Fruit fly (Drosophila melanogaster) whole organism, larva: ENCODE measurements around the gene ppk28.

Experiments
- noc ChIP-seq: fragments of 200-800 bp; sonication (Bioruptor generic); optimal IDR thresholded peaks from 3 replicates; lab custom pipeline; 2019; ENCODE audit warnings: missing biosample characterization, mild to moderate bottlenecking, missing genetic modification characterization, moderate library complexity

ppk28 gene

DNA sequence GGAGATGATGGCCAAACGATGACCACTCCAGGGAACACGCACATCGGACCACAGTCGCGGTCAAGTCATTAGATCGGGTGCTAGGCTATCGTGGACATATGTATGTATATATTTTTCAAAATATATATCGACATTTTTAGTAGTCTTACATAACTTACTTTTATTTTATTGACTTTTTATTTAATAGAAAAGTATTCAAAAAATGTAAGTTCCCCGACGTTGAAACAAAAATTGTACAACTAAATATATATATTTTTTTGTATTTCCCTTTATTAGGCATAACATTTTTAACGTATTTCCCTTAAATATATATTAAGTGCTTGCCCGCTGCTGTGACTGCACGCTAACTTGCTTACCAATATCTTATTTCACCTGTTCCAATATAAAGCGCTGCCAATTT is 9.3 kb downstream of the ppk28 start:
- no peak for TF ChIP-seq noc (tag; lab: Kevin White, UChicago)

DNA sequence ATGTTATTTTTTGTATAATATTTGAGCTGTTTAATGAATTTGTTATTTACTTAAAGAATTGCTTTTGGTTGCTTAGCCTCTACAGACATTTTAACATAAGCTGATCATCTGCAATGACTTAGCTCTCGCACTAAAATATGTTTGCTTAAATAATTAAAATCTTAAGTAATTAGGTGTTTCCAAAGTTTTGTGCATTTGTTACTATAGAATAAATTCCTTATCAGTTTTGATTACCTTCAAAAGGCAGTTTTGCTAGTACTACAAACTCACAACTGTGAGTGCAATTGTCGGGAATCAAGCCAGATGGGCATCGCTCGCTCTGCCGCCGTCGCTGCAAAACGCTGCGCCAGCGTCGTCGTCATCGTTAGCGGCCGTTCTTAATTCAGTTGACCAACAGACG is 10.6 kb downstream of the ppk28 start:
- no peak for TF ChIP-seq noc (tag; lab: Kevin White, UChicago)

DNA sequence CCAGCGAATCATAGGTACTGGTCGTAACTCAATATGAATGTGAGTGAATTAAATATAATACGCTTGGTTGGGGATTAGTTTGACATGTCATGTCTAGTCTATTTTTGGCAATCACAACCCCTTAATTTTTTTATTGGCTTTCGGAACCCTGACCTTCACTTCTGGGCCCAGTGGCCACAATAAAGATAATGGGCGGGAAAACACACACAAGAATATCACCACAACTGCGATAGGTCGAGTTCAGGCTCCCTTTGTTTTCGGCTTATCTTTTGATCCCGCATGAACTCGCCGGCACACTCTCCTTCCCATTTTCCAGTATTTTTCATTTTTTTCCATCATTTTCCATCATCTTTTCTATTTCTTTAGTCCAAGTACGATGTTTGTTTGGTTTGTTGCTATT is 12.3 kb downstream of the ppk28 start:
- no peak for TF ChIP-seq noc (tag; lab: Kevin White, UChicago)

DNA sequence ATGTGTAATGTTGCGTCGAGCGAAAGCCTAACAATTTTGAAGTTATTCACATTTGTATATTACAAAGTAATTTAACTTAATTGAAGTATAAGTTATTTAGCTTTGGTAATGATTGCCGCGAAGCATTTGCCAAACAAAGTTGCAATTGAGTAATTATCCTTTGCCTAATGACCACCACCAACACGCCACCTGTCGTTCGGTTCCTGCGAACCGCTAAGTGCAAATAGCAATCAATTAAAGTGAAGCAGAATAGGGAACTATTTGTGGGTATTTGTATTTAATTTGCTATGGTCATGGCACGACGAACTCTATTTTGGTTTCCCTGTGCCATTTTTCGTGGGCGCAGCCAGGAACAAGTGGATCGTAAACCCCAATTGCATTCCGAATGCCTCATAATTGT is 14.8 kb downstream of the ppk28 start:
- TF ChIP-seq noc (tag; lab: Kevin White, UChicago), result no peak

DNA sequence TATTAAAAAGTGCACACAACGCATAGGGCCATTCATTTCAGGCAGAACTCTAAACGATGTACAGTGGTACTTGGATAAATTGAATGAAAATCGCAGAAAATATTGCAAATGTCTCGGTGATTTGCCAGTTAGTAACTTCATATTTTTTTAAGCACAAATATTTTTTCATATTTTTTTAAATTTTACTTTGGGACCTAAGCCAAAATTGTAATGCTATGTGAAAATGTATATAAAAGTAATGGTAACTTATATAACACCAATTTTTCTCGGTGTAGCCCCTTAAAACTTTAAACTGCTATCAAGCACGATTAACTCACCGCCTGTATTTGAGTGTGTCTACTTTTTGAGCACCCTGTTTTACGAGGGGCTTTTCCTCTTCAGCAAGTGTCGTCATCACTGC is 15.3 kb downstream of the ppk28 start:
- no peak for TF ChIP-seq noc (tag; lab: Kevin White, UChicago)

DNA sequence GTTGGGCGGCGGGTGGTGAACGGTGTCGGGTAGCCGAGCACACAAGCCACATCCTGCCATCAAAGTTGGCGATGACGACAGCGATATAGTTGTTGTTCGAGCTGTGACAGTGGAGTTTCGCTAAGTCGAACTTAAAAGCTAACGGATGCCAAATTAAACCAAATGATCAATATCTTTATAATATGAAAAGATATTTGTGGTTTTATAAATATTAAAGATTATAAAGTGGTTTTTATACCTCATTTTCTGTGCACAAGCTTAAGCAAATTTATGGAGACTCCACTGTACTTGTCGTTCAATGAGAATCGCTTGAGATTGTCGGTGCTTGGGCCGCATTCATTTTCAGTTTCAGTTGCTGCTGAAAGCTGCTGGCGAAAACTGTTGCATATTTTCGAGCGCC is 16.2 kb downstream of the ppk28 start:
- peak; percentile 22 for TF ChIP-seq noc (tag; lab: Kevin White, UChicago)

DNA sequence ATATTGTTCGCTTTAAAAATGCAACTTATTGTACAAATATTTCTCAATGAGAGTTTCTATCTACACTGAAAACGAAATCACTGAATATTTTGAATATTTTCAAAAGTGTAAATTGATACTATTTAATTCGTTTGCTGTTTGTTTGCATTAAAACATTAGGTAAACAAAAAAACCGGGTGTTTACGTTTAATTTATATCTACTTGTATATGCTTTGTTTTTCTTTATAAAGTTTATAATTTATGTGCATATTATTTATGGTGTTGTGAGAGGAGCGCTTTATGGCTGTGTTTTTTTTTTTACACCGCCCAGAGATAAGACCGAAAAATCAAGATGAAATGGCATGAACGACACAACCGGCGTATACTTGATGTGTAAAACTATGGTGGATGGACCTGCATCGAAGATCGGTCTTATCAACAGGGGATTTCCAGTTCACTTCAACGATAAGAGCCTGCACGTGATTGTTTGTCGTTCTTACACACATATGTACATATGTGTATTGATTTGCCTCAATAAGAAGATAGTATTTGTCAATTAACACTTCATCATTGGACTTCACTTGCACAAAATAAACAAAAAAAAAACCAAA is 23.7 kb downstream of the ppk28 start:
- peak; percentile 43 for TF ChIP-seq noc (tag; lab: Kevin White, UChicago)

DNA sequence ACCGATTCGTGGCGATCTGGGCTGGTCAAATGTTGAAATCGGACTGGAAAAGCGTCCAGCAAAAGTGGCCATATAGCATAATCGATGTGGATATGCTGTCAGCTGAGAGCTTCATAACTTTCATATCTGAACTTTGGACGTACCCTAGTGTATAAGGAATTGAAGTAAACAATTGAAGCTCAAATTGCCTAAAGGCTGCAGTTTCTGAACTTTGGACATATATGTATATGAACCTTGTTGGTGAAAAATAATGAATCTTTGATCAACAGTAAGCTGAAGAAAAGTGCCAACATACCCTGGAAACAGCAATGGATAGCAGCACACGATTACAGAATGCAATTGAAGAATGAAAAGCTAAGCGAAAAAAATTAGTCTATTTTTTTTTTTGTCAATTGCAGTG is 24.2 kb downstream of the ppk28 start:
- TF ChIP-seq noc (tag; lab: Kevin White, UChicago), result no peak

DNA sequence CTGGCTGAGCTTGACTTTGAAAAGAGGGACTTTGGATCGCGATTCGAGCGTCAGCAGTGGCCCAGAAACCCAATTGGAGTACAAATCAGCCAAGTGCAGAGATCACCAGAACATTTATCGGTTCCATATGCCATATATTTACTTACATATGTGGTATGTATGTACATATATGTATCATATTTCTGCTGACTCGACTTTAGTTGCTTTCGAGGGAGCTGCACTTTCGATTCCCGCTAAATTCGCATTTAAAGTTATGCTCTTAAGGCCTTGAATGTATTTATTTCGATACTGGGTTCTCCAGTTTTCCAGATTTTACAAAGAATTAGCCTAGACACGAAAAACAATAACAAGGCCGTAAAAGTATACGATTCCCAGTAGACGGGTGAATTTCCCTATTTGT is 26.0 kb downstream of the ppk28 start:
- TF ChIP-seq noc (tag; lab: Kevin White, UChicago), result no peak

DNA sequence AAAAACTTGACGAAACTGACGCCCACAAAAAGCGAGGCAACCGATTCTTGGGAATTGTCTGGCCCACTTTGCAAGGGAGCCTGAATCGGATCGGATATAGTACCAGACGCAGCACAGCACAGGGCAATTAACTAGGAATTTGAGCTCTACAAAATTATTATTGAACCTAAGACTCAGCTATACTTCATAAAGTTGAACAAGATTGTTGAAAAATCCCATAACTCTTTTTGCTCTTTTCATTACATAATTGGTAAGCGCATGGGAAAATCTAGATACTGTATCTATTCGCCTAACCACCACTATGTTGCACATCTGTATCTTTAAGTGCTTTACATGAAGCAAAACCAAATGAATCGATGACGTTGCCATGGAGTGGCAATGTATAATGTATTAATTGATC is 27.2 kb downstream of the ppk28 start:
- no peak for TF ChIP-seq noc (tag; lab: Kevin White, UChicago)

DNA sequence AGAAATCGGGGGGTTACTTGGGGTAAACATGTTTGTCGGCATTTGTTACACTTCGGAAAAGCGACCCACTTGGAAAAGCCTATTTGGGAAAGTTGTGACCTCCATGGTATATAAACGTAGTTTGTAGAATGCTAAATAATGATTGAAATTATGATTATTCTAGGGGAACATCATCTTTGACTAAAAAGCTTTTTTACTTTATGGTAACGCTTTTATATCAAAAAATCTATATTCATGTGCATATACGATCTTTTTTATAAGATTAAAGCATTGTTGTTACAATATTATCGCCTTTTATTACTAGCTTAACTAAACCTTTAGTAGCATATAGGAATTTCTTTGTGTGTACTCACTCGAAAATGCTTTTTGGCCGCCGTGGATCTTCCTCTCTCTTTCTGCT is 28.4 kb downstream of the ppk28 start:
- TF ChIP-seq noc (tag; lab: Kevin White, UChicago), result no peak

DNA sequence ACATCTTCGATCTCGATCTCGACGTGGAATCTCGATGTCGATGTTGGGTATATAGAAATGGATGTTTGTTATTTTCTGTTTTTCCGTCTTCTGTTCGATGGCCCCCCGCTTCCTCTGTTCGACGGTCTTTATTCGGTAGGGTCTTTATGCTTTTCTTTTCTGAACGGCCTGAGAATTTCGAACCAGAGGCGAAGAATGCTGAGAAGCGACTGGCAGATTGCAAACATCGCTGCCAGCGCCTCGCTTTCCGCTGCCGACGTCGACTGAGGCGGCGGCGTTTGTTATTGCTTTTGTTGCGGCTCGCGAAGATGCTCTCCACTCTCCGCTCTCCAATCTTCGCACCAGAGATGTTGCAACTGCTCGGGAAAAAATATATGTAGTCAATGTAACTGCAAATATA is 29.4 kb downstream of the ppk28 start, which contains the start of the genes CG13004 and CG46306:
Gene CG13004 (minus strand): TSS at position 217 of the 400 bp plus-strand sequence.
Gene CG46306 (minus strand): TSS at position 217 of the 400 bp plus-strand sequence.
- no peak for TF ChIP-seq noc (tag; lab: Kevin White, UChicago)

DNA sequence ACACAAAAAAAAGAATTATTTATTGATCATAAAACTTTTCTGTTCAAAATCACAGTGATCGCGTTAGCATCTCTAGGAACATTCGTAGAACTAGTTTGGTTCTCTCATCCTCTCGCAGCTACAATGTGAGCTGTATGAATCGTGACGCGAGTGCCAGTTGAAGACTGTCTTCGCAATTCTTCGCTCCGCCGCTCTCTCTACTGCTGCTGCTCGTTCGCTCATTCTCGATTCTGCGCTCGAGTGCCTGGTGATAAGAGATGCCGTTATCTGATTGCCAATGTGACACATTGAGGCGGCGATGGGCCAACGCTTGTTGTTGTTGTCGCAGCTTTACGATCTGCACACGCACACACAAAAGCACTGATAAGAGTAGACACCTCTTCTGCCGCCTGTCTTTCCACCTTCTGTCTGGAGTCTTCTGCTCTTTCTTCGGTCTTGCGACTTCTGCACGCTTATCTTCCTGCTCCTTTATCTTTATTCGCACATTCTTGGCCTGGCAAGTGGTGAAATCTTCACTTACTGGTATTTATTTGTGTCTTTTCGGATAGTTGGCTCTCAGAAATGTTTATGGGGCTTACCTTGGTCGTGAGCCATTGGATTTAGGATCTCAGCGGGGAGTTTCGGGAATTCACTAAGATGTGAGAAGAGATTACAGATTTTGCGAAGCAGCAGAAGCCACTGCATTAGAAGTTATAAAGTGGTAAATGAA is 30.4 kb downstream of the ppk28 start:
- TF ChIP-seq noc (tag; lab: Kevin White, UChicago), result peak; percentile 80

DNA sequence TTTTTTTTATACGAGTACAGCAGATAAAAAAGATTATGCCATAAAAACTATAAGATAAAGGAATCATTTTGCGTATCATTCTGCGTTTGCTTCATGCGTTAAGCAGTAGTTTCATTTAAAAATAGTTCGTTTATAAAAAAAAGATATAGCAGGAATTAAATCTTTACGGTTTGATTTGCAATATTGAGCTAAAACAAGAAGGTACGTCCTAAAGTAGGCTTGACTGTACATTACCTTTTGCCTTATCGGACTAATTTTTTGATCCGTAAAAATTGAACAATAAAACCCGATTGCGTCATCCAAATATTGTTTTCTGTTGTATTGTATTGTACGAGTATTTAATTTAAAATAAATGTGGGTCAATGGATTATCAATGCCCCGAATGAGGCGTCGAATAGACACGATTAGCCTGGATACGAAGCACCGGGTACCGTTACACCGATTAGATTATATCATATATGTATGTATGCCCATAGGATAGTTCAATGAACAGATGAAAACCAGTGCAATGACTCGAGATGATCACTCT is 31.0 kb downstream of the ppk28 start:
- no peak for TF ChIP-seq noc (tag; lab: Kevin White, UChicago)

DNA sequence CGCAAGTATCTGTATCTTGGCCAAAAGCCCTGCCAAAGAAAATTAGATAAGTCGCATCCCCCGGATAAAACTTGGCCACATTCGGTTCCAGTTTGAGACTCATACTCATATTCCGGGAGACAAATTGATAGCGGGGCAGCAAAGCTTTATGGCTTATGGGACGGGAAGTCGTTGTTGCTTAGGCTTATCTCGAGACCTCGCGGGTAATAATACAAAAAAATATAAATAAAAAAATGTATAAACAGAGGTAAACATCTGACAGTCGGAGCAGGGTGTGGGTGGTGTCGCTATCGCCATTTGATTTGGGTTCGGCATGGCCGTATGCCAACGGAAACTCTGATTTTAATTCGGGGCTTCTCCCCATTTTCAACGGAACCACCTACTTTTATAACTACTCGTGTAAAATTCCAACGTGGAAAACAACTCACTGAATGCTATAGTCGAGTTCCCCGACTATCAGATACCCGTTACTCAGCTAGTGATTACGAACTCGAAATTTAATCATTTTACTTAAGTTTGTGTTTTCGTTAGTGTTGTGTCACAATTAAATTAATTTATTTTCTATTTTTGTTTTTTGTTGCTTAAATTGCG is 31.8 kb downstream of the ppk28 start:
- TF ChIP-seq noc (tag; lab: Kevin White, UChicago), result peak; percentile 32

DNA sequence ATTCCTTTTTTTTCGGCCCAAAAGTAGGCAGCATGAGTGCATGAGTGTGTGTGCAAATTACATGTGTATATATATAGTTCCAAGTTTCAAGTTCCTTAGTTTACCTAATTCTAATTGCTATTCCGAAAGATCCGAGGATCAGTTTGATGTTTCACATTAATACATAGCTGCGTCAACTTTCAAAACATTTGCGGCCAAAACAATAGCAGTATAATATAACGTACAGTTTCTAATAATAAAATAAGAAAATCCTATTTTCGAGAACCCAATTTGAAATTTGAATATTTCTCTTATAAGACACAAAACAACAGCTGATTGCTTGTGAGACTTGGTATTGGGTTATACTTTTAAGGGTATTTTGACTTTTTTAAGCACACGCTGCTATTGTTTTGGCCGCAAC is 33.2 kb downstream of the ppk28 start:
- no peak for TF ChIP-seq noc (tag; lab: Kevin White, UChicago)

DNA sequence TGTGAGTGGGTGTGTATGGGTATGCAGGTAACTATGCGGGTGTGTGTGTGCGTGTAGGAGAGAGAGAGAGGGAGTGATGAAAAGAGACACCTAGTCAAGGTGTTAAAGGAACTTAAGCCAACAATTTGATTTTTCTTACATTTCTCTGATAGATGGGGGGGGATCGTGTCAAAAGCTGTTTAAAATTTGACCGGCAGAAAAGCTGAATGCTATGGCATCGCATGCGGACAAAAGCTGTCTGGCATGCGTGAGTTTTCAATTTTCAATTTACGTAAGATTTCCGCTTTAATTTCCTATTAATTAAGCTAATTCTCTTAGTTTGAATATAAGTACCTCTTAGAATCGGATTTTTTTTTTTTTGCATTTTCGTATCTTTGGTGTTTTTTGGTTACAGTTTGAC is 34.0 kb downstream of the ppk28 start:
- no peak for TF ChIP-seq noc (tag; lab: Kevin White, UChicago)
